Worm (Caenorhabditis elegans): ENCODE data around the gene nhr-156.

ce11 chrV:3912472-3912871 lies 6.6 kb downstream of the nhr-156 start, which contains the start of gene srx-68:
- TF ChIP-seq lsy-12 (tag; optimal IDR thresholded peaks at IDR 0.05) (no peak), snpc-4 (tag; optimal IDR thresholded peaks at IDR 0.05) (no peak), sea-2 (GFP tag; optimal IDR thresholded peaks at IDR 0.05) (no peak), mdl-1 (tag; optimal IDR thresholded peaks at IDR 0.05) (no peak), ZK546.5 (tag; optimal IDR thresholded peaks at IDR 0.05) (no peak), lin-39 (tag; optimal IDR thresholded peaks at IDR 0.05) (no peak)

All from whole organism, L3 larva.